Worm (Caenorhabditis elegans) whole organism, L4/young adult: ENCODE measurements around the gene fig-1.

Source experiments
- W03F9.2 ChIP-seq: fragments of 150-350 bp; optimal IDR thresholded peaks from 2 replicates; lab custom pipeline; 2014; ENCODE audit warnings: missing biosample characterization, missing genetic modification characterization
- dao-5 ChIP-seq: sonication (generic microtip); optimal IDR thresholded peaks from 2 replicates; lab custom pipeline; 2016; ENCODE audit warnings: missing genotype, missing genetic modification characterization, moderate library complexity, missing compliant biosample characterization
- him-1 ChIP-seq: sonication (generic microtip); optimal IDR thresholded peaks from 2 replicates; lab custom pipeline; 2016; ENCODE audit warnings: missing genotype, missing genetic modification reagents, missing genetic modification characterization, missing compliant biosample characterization

DNA sequence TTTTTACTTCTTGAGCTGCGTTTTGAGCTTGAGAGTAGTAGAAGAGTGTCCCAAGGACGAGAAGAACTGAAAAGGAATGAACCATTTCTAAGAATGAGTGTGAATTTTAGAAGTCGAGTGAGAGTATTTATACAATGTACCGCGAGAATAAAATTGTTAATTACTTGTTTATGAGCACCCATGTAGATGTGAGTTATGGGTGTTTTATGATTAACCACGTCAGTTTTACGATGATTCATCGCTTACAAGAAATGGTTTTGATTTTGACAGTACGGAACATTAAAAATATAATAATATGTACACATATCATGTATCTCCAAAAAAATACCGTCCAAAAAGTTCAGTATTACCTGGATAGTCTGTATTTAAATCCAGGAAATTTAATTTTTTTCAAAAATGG lies 26.7 kb downstream of the fig-1 start, which contains the start of gene clec-221:
- TF ChIP-seq W03F9.2 (no peak), him-1 (tag; lab: Kevin White, UChicago) (no peak), dao-5 (tag; lab: Kevin White, UChicago) (no peak)
